Worm (Caenorhabditis elegans) whole organism, L2 larva: ENCODE results near the gene lgc-1.

ENCODE experiments used
- C34F6.9 ChIP-seq: fragments of 150-350 bp; optimal IDR thresholded peaks from 2 replicates; lab custom pipeline; 2014; ENCODE audit warnings: missing biosample characterization, missing genetic modification characterization
- F13H6.1 ChIP-seq: sonication (generic microtip); optimal IDR thresholded peaks from 2 replicates; lab custom pipeline; 2016; ENCODE audit warnings: missing genetic modification characterization, missing compliant biosample characterization
- R02D3.7 ChIP-seq: fragments of 150-350 bp; optimal IDR thresholded peaks from 2 replicates; lab custom pipeline; 2014; ENCODE audit warnings: missing biosample characterization, missing genetic modification characterization
- Y55F3AM.14 ChIP-seq: fragments of 200-800 bp; sonication (Bioruptor generic); optimal IDR thresholded peaks from 2 replicates; lab custom pipeline; 2018; ENCODE audit warnings: mild to moderate bottlenecking, missing genetic modification characterization, missing compliant biosample characterization
- aly-2 ChIP-seq: fragments of 150-350 bp; optimal IDR thresholded peaks from 2 replicates; lab custom pipeline; 2014; ENCODE audit warnings: missing biosample characterization, missing genetic modification characterization
- ama-1 ChIP-seq: fragments of 150-350 bp; optimal IDR thresholded peaks from 2 replicates; lab custom pipeline; 2018; ENCODE audit warnings: inconsistent platforms
- blmp-1 ChIP-seq: sonication (generic microtip); optimal IDR thresholded peaks from 2 replicates; lab custom pipeline; 2017; ENCODE audit warnings: missing genetic modification characterization, mild to moderate bottlenecking, missing compliant biosample characterization, antibody characterized with exemption, moderate library complexity; ENCODE audit not compliant: insufficient read depth
- crh-2 ChIP-seq: sonication (generic microtip); optimal IDR thresholded peaks from 2 replicates; lab custom pipeline; 2017; ENCODE audit warnings: missing biosample characterization, missing genetic modification characterization
- dmd-4 ChIP-seq: sonication (generic microtip); optimal IDR thresholded peaks from 2 replicates; lab custom pipeline; 2017; ENCODE audit warnings: missing biosample characterization, missing genetic modification characterization
- egl-27 ChIP-seq: sonication (generic microtip); optimal IDR thresholded peaks from 3 replicates; lab custom pipeline; 2017; ENCODE audit warnings: missing biosample characterization, missing genetic modification reagents, missing genetic modification characterization
- elt-1 ChIP-seq: fragments of 150-350 bp; optimal IDR thresholded peaks from 2 replicates; lab custom pipeline; 2014; ENCODE audit warnings: missing biosample characterization, missing genetic modification characterization
- elt-3 ChIP-seq: sonication (generic microtip); optimal IDR thresholded peaks from 2 replicates; lab custom pipeline; 2017; ENCODE audit warnings: missing biosample characterization, missing genetic modification characterization
- fos-1 ChIP-seq: fragments of 150-350 bp; optimal IDR thresholded peaks from 2 replicates; lab custom pipeline; 2014; ENCODE audit warnings: missing biosample characterization, missing genetic modification characterization
- gmeb-1 ChIP-seq: fragments of 150-350 bp; optimal IDR thresholded peaks from 2 replicates; lab custom pipeline; 2014; ENCODE audit warnings: missing biosample characterization, missing genetic modification characterization
- lin-13 ChIP-seq: fragments of 150-350 bp; optimal IDR thresholded peaks from 2 replicates; lab custom pipeline; 2014; ENCODE audit warnings: missing biosample characterization, missing genetic modification reagents, missing genetic modification characterization
- lin-39 ChIP-seq: fragments of 150-350 bp; optimal IDR thresholded peaks from 2 replicates; lab custom pipeline; 2014; ENCODE audit warnings: missing biosample characterization, missing genetic modification reagents, missing genetic modification characterization
- lsy-2 ChIP-seq, 2 experiments: fragments of 150-350 bp in 1 of 2; sonication (generic microtip) in 1 of 2; optimal IDR thresholded peaks; 2 replicates each; lab custom pipeline; 2014 to 2017; ENCODE audit warnings: missing biosample characterization in 2 of 2, missing genetic modification characterization in 2 of 2
- mab-5 ChIP-seq: fragments of 150-350 bp; optimal IDR thresholded peaks from 2 replicates; lab custom pipeline; 2014; ENCODE audit warnings: missing biosample characterization, missing genetic modification characterization
- mbf-1 ChIP-seq: sonication (generic microtip); optimal IDR thresholded peaks from 2 replicates; lab custom pipeline; 2017; ENCODE audit warnings: missing biosample characterization, missing genetic modification characterization
- mdl-1 ChIP-seq, 2 experiments: fragments of 150-350 bp in 1 of 2; sonication (generic microtip) in 1 of 2; optimal IDR thresholded peaks; 2 replicates each; lab custom pipeline; 2017; ENCODE audit warnings: missing biosample characterization in 2 of 2, missing genetic modification characterization in 2 of 2
- nhr-10 ChIP-seq: sonication (generic microtip); optimal IDR thresholded peaks from 2 replicates; lab custom pipeline; 2017; ENCODE audit warnings: missing biosample characterization, missing genetic modification characterization
- nhr-12 ChIP-seq: fragments of 150-350 bp; optimal IDR thresholded peaks from 2 replicates; lab custom pipeline; 2014; ENCODE audit warnings: missing biosample characterization, missing genetic modification characterization
- nhr-129 ChIP-seq: fragments of 150-350 bp; optimal IDR thresholded peaks from 2 replicates; lab custom pipeline; 2014; ENCODE audit warnings: missing biosample characterization, missing genetic modification characterization
- nhr-21 ChIP-seq: fragments of 150-350 bp; optimal IDR thresholded peaks from 2 replicates; lab custom pipeline; 2014; ENCODE audit warnings: missing biosample characterization, missing genetic modification characterization
- nhr-237 ChIP-seq: fragments of 150-350 bp; optimal IDR thresholded peaks from 2 replicates; lab custom pipeline; 2014; ENCODE audit warnings: missing biosample characterization, missing genetic modification characterization
- nhr-25 ChIP-seq: fragments of 150-350 bp; sonication (generic microtip); optimal IDR thresholded peaks from 3 replicates; lab custom pipeline; 2014; ENCODE audit warnings: missing biosample characterization, missing genetic modification characterization
- nhr-6 ChIP-seq: fragments of 150-350 bp; optimal IDR thresholded peaks from 2 replicates; lab custom pipeline; 2014; ENCODE audit warnings: missing biosample characterization, missing genetic modification characterization
- nhr-77 ChIP-seq: fragments of 150-350 bp; optimal IDR thresholded peaks from 2 replicates; lab custom pipeline; 2014; ENCODE audit warnings: missing biosample characterization, missing genetic modification characterization
- peb-1 ChIP-seq: fragments of 150-350 bp; optimal IDR thresholded peaks from 2 replicates; lab custom pipeline; 2014; ENCODE audit warnings: missing biosample characterization, missing genetic modification characterization
- sem-4 ChIP-seq: fragments of 150-350 bp; optimal IDR thresholded peaks from 2 replicates; lab custom pipeline; 2014; ENCODE audit warnings: missing biosample characterization, missing genetic modification reagents, missing genetic modification characterization
- skn-1 ChIP-seq: sonication (generic microtip); optimal IDR thresholded peaks from 2 replicates; lab custom pipeline; 2017; ENCODE audit warnings: missing biosample characterization, missing genetic modification characterization
- sma-3 ChIP-seq: sonication (generic microtip); optimal IDR thresholded peaks from 2 replicates; lab custom pipeline; 2016; ENCODE audit warnings: missing genetic modification reagents, missing genetic modification characterization, missing compliant biosample characterization
- sma-9 ChIP-seq, 2 experiments: fragments of 150-350 bp in 1 of 2; sonication (generic microtip) in 1 of 2; optimal IDR thresholded peaks; 2 replicates each; lab custom pipeline; 2014 to 2016; ENCODE audit warnings: missing genetic modification characterization in 2 of 2, mild to moderate bottlenecking in 1 of 2, missing biosample characterization in 1 of 2, missing compliant biosample characterization in 1 of 2, missing genetic modification reagents in 1 of 2, moderate library complexity in 1 of 2
- unc-39 ChIP-seq: fragments of 150-350 bp; optimal IDR thresholded peaks from 2 replicates; lab custom pipeline; 2014; ENCODE audit warnings: missing biosample characterization, missing genetic modification characterization
- unc-55 ChIP-seq: fragments of 150-350 bp; sonication (generic microtip); optimal IDR thresholded peaks from 3 replicates; lab custom pipeline; 2014; ENCODE audit warnings: missing biosample characterization, missing genetic modification reagents, missing genetic modification characterization
- unc-62 ChIP-seq: fragments of 150-350 bp; optimal IDR thresholded peaks from 2 replicates; lab custom pipeline; 2014; ENCODE audit warnings: missing biosample characterization, missing genetic modification reagents, missing genetic modification characterization
- ztf-1 ChIP-seq: fragments of 200-800 bp; sonication (Bioruptor generic); conservative IDR thresholded peaks from 2 replicates; pipeline ENCODE4 v1.3.6; 2022; ENCODE audit warnings: missing genetic modification characterization, missing compliant biosample characterization
- ztf-11 ChIP-seq: sonication (generic microtip); optimal IDR thresholded peaks from 2 replicates; lab custom pipeline; 2017; ENCODE audit warnings: missing biosample characterization, missing genetic modification characterization
- ztf-4 ChIP-seq: fragments of 150-350 bp; optimal IDR thresholded peaks from 2 replicates; lab custom pipeline; 2014; ENCODE audit warnings: missing biosample characterization, missing genetic modification characterization

lgc-1 gene

DNA sequence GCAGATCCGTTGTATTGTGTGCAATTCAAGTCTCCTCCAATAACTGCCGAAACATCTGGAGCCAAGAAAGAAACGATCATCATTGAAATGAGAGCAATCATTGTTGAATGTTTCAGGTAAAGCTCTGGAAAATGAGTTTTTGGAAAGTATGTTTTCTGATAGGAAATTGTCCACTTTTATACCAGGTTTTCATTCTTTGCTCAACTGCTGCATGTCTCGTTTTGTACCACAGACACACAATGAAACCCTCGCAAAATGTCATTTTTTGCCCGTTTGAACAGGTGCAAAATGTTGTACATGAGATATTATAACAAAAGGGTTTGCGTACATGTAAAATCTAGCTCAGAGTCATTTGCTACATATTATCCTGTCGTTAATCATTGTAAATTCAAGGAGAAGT is 14.2 kb upstream of the lgc-1 start, which contains the start of gene T05B4.10:
T05B4.10 (minus strand) TSS at position 101 of the 400 bp plus-strand sequence.
- TF ChIP-seq R02D3.7 (tag; lab: Kevin White, UChicago): no peak

DNA sequence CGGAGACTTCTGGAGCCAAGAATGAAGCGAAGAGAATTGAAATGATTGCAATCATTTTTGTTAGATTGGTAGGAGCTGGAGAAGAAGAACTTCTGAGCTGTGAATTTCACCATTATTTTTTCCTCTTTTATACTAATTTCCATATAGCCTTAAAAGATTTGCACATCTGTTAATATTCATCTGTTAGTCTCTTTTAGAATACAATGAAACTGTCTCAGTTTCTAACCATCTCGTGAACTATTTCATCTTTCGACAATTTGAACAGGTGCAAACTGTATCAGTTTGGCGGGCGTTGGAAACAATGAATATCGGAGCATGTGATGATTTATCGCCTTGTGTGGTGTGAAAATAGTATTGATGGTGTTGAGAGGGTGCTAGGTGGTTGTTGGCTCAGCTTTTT is 12.4 kb upstream of the lgc-1 start, which contains the start of gene phat-5:
phat-5 (minus strand) TSS at position 101 of the 400 bp plus-strand sequence.
- no peak for TF ChIP-seq nhr-10
- TF ChIP-seq nhr-237 (tag; lab: Kevin White, UChicago): no peak
- no peak for TF ChIP-seq nhr-77
- no peak for TF ChIP-seq mdl-1 (tag; optimal IDR thresholded peaks at IDR 0.05; lab: Kevin White, UChicago)
- no peak for TF ChIP-seq sem-4 (tag; lab: Kevin White, UChicago)
- no peak for TF ChIP-seq nhr-25 (tag; lab: Kevin White, UChicago)
- no peak for TF ChIP-seq egl-27 (tag; lab: Kevin White, UChicago)
- no peak for TF ChIP-seq elt-3
- TF ChIP-seq, all 48 proteins: peak for 0

DNA sequence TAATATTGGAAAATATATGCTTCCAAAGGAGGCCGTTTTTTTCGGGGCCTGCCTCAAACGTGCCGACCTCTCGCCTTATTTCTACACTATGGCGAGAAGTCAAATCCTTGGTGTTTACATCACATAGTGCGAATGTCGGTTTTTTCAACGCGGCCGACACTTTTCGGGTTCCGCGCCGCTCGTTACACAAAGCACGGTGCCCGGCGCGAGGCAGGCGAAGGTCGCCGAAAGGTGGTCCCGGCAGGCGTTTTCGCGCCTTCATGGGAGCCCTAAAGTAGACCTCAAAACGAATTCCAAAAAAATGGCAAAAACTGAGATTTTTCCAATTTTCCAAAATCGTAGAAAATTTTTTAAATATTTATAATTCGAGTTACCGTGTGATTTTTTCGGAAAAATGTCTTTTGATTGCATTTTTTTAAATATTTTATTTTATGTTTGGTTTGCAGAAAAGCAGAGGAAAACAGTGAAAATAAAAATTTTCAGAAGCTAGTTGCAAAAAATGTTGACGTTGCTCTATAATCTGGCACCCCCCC is 9.2 kb upstream of the lgc-1 start, which contains the start of gene T05B4.12:
T05B4.12 (minus strand) TSS at position 483 of the 533 bp plus-strand sequence.
- TF ChIP-seq nhr-10 (no peak), nhr-25 (tag; lab: Kevin White, UChicago) (no peak), aly-2 (tag; lab: Kevin White, UChicago) (no peak)

DNA sequence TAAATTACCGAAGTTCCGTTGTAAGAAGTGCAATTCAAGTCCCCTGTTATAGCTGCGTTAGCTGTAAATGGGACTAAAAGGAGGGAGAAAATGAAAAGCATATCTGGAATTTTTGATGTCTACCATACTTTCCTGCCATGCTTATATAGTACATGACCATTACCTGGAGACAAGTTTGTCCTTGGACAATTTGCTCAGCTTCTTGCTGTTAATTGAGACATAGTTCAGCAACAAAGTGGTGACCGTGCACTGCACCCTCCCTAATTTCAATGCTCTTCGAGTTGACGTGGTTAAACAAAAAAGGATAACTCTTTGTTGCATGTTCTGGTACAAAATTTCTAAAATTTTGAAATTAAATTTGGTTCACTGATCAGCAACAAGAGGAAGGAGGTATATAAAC is 7.4 kb upstream of the lgc-1 start, which contains the start of gene T05B4.13:
T05B4.13 (minus strand) TSS at position 101 of the 400 bp plus-strand sequence.
- TF ChIP-seq Y55F3AM.14 (GFP tag; lab: Kevin White, UChicago): no peak
- TF ChIP-seq ztf-4: no peak
- TF ChIP-seq nhr-77: no peak
- no peak for TF ChIP-seq aly-2 (tag; lab: Kevin White, UChicago)
- no peak for TF ChIP-seq unc-62 (GFP tag; lab: Kevin White, UChicago)
- TF ChIP-seq nhr-21 (tag; lab: Kevin White, UChicago): no peak
- no peak for TF ChIP-seq ztf-1
- TF ChIP-seq dmd-4: no peak
- TF ChIP-seq F13H6.1 (tag; lab: Kevin White, UChicago): no peak
- TF ChIP-seq mab-5 (tag; lab: Kevin White, UChicago): no peak
- no peak for TF ChIP-seq lin-39 (tag; lab: Kevin White, UChicago)

DNA sequence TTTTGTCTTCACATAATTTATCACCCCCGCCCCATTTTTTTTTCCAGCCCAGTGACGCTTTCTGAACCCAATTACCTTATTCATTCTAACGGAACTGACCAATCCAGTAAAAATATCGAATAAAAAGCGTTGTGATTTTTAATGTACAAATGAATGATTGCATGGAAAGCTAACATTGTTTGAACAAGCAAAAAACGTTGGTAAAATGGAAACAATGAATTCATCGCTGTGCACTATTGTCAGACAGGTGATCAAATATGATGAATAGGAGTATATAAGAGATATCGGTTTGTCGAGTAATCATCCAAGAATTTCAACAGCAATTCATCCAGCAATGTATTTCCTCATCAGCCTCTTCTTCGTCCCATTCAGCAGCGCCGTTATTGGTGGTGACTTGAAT is 5.2 kb upstream of the lgc-1 start, which contains the start of gene phat-4:
phat-4 (plus strand) TSS at position 301 of the 400 bp plus-strand sequence.
- TF ChIP-seq ztf-4: no peak
- no peak for TF ChIP-seq mbf-1 (tag; lab: Kevin White, UChicago)
- no peak for TF ChIP-seq unc-39
- no peak for TF ChIP-seq ama-1 (lab: Kevin White, UChicago)
- TF ChIP-seq nhr-237 (tag; lab: Kevin White, UChicago): no peak
- TF ChIP-seq peb-1 (tag; lab: Kevin White, UChicago): no peak
- TF ChIP-seq nhr-77: no peak
- no peak for TF ChIP-seq nhr-6 (tag; lab: Kevin White, UChicago)
- no peak for TF ChIP-seq aly-2 (tag; lab: Kevin White, UChicago)
- TF ChIP-seq C34F6.9 (tag; lab: Kevin White, UChicago): no peak
- TF ChIP-seq nhr-21 (tag; lab: Kevin White, UChicago): no peak

DNA sequence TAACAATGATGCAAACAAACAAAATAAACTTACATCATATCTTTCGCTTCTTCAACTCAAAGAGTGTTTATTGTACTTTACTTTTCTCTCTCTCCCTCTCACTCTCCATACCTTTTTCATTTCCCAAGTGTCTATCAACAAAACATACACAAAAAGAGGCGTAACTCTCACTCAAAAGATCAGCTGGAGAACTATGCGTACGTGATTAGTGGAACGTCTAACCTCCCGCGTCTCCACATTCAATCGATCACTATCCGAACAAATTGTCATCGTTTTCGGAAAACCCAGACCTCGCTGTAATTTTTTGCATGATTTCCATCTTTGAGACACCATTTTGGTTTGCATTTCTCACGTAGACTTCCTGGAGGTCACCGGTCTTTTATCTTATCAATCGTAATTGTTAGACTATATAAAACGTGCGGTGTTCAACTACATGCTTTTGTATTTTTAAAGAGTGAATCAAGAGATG is 3.3 kb upstream of the lgc-1 start, which contains the start of gene nhr-57:
nhr-57 (plus strand) TSS at position 419 of the 469 bp plus-strand sequence.
- TF ChIP-seq Y55F3AM.14 (GFP tag; lab: Kevin White, UChicago) (peak; percentile 86), unc-55 (GFP tag; lab: Kevin White, UChicago) (peak; percentile 19), elt-1 (tag; lab: Kevin White, UChicago) (no peak), unc-39 (no peak), nhr-21 (tag; lab: Kevin White, UChicago) (peak; percentile 87), nhr-6 (tag; lab: Kevin White, UChicago) (peak; percentile 67), blmp-1 (tag; lab: Kevin White, UChicago) (peak; percentile 72), F13H6.1 (tag; lab: Kevin White, UChicago) (peak; percentile 82), lsy-2 (tag; optimal IDR thresholded peaks at IDR 0.05; lab: Kevin White, UChicago) (no peak), gmeb-1 (tag; lab: Kevin White, UChicago) (peak; percentile 62), C34F6.9 (tag; lab: Kevin White, UChicago) (peak; percentile 51), nhr-10 (no peak), sem-4 (tag; lab: Kevin White, UChicago) (peak; percentile 61), sma-9 (GFP tag; optimal IDR thresholded peaks at IDR 0.05; lab: Kevin White, UChicago) (peak; percentile 93), sma-9 (tag; optimal IDR thresholded peaks at IDR 0.05; lab: Kevin White, UChicago) (no peak), nhr-77 (no peak), nhr-25 (tag; lab: Kevin White, UChicago) (peak; percentile 86), nhr-129 (peak; percentile 96), sma-3 (GFP tag; lab: Kevin White, UChicago) (peak; percentile 89), mdl-1 (tag; optimal IDR thresholded peaks at IDR 0.05; lab: Kevin White, UChicago) (peak in 1 of 2 experiments; percentile 40), R02D3.7 (tag; lab: Kevin White, UChicago) (no peak), skn-1 (tag; lab: Kevin White, UChicago) (peak; percentile 72), ztf-11 (tag; lab: Kevin White, UChicago) (no peak), nhr-12 (tag; lab: Kevin White, UChicago) (no peak), crh-2 (tag; lab: Kevin White, UChicago) (peak; percentile 51), fos-1 (tag; lab: Kevin White, UChicago) (peak; percentile 73), lin-13 (GFP tag; lab: Kevin White, UChicago) (peak; percentile 31), egl-27 (tag; lab: Kevin White, UChicago) (peak; percentile 60), ama-1 (lab: Kevin White, UChicago) (no peak)
